Worm (Caenorhabditis elegans): ENCODE data around the gene scav-4.

ce11 chrX:13006734-13007133 is 25.2 kb downstream of the scav-4 start:
- no peak for TF ChIP-seq aly-2 (tag; optimal IDR thresholded peaks at IDR 0.05)
- no peak for TF ChIP-seq unc-39 (tag; optimal IDR thresholded peaks at IDR 0.05)
- no peak for TF ChIP-seq nhr-6 (tag; optimal IDR thresholded peaks at IDR 0.05)
- TF ChIP-seq mbf-1 (tag; optimal IDR thresholded peaks at IDR 0.05), result no peak
- TF ChIP-seq unc-62 (GFP tag; optimal IDR thresholded peaks at IDR 0.05), result no peak
- no peak for TF ChIP-seq gmeb-1 (tag; optimal IDR thresholded peaks at IDR 0.05)
- TF ChIP-seq alr-1 (tag; optimal IDR thresholded peaks at IDR 0.05), result no peak
- no peak for TF ChIP-seq elt-3 (tag; optimal IDR thresholded peaks at IDR 0.05)
- no peak for TF ChIP-seq fos-1 (tag; optimal IDR thresholded peaks at IDR 0.05)

All from whole organism, L2 larva.